Worm (Caenorhabditis elegans) whole organism, dauer: ENCODE data around the gene C43F9.5.

Experiments
- unc-62 ChIP-seq: sonication (generic microtip); optimal IDR thresholded peaks from 2 replicates; lab custom pipeline; 2017; ENCODE audit warnings: missing biosample characterization, missing genetic modification reagents, missing genetic modification characterization

The C43F9.5 gene

DNA sequence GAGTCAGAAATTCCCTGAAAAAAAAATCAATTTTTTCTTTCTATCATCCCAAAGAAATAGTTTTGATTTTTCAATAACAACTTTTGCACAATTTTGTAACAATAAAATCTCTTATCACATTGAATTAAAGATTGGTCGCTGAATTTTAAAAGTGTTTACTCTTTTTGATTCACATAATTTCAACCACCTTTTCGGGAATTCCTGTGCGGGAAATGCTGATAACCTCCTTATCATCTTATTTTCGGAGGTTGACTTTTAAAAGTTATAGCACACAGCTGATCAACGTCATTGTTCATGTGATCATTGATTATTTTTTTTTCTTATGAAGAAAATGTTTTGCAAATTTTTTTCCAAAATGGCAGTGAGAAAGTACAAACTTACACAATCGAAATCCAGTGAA, 47.2 kb downstream of the C43F9.5 start:
- TF ChIP-seq unc-62 (GFP tag; lab: Kevin White, UChicago) = no peak

ce11 chrIV:10542283-10542682, 48.3 kb downstream of the C43F9.5 start:
- TF ChIP-seq unc-62 (GFP tag; lab: Kevin White, UChicago) = no peak
